Worm (Caenorhabditis elegans): Measurements from ENCODE around the gene sptl-3.
A peak's percentile ranks its signal among the peaks of the same experiment; 100 is the strongest.

The sptl-3 gene

DNA sequence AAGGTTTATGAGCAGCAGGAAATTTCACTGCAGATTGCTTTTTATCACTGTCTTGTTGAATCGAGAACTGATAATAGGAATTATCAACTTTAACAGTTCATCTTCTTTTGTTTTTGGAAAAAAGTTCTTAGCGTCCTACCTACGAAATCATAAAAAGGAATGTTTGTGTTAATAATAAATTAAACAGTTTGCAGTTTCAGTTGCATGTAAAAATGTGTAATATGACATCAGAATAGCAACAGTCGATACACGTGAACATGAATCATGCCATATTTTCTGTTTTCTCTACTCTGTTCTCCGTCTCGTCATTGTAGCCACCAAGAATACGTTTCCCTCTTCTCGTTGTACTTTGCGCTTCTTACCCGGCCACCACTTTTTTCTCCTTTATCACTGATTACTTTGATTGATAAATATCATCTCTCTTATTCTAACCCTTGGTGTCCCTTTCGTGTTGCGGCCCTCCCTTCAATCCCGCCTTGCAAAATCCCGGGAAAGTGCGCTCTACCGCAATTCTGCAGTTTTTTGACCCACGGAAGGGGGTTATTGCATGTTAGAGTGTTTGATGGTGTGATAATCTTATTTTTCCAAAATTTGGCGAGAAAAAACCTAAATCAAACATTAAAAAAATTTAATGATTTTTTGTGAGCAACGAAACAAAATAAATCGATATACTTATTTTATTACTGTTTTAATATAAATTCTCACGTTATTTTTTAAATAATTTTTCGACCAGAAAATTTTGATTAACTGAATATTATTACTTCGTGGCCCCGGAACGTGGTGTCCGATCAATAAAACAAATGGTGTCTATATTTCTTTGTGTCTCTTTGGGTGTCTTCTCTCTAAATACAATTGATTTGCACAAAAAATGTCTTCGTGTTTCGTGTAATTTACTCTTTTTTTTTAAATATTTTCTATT is at the start of gene sptl-3:
TSS of gene sptl-3 (plus strand) at position 869 of the 919 bp plus-strand sequence.
- TF ChIP-seq unc-120 (tag; optimal IDR thresholded peaks at IDR 0.05; ENCODE audit: poor library complexity, severe bottlenecking), result peak; percentile 7
- TF ChIP-seq mep-1 (tag; optimal IDR thresholded peaks at IDR 0.05), result peak; percentile 14
- no peak for TF ChIP-seq ceh-43 (GFP tag; optimal IDR thresholded peaks at IDR 0.05)
- no peak for TF ChIP-seq nhr-28 (tag; optimal IDR thresholded peaks at IDR 0.05)
- TF ChIP-seq unc-62 (GFP tag; optimal IDR thresholded peaks at IDR 0.05), result peak; percentile 17
- no peak for TF ChIP-seq snpc-4 (tag; optimal IDR thresholded peaks at IDR 0.05)
- no peak for TF ChIP-seq ceh-83 (GFP tag; optimal IDR thresholded peaks at IDR 0.05)
- TF ChIP-seq drap-1 (GFP tag; optimal IDR thresholded peaks at IDR 0.05), result no peak
- no peak for TF ChIP-seq lsy-2 (tag; optimal IDR thresholded peaks at IDR 0.05)
- no peak for TF ChIP-seq ces-1 (GFP tag; optimal IDR thresholded peaks at IDR 0.05)

DNA sequence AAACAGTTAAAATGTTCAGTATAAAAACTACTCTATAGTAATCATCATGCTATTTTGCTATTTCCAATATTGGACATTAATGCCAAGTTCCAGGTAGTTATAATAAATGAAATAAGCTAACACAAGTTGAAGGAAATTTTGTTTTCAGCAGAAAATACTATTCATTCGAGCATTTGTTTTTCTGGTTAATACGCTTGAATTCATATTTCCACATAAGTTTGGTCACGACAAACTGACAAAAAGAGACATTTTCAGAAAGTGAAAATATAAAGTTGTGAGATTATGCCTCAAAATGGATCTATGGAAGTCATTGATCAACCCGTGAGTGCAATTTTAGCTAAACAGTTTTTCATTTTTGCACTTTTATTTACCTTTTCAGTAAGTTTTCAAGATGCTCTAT is 48.0 kb upstream of the sptl-3 start, which contains the start of gene srx-131:
TSS of gene srx-131 (plus strand) at position 301 of the 400 bp plus-strand sequence.
- TF ChIP-seq unc-62 (GFP tag; optimal IDR thresholded peaks at IDR 0.05) (no peak), M03D4.4 (tag; optimal IDR thresholded peaks at IDR 0.05) (no peak), ztf-11 (tag; optimal IDR thresholded peaks at IDR 0.05) (no peak), ham-2 (GFP tag; optimal IDR thresholded peaks at IDR 0.05) (no peak), sem-2 (GFP tag; optimal IDR thresholded peaks at IDR 0.05) (no peak), zip-8 (tag; optimal IDR thresholded peaks at IDR 0.05) (no peak), pha-4 (tag; optimal IDR thresholded peaks at IDR 0.05) (no peak), nhr-28 (tag; optimal IDR thresholded peaks at IDR 0.05) (no peak), ceh-43 (GFP tag; optimal IDR thresholded peaks at IDR 0.05) (no peak), tbx-8 (GFP tag; optimal IDR thresholded peaks at IDR 0.05) (no peak), nhr-76 (tag; optimal IDR thresholded peaks at IDR 0.05) (no peak), lin-32 (GFP tag; optimal IDR thresholded peaks at IDR 0.05) (no peak), ceh-83 (GFP tag; optimal IDR thresholded peaks at IDR 0.05) (no peak), cnd-1 (tag; optimal IDR thresholded peaks at IDR 0.05) (no peak), unc-39 (tag; optimal IDR thresholded peaks at IDR 0.05) (no peak), nhr-237 (tag; optimal IDR thresholded peaks at IDR 0.05) (no peak), mep-1 (tag; optimal IDR thresholded peaks at IDR 0.05) (no peak), unc-120 (tag; optimal IDR thresholded peaks at IDR 0.05; ENCODE audit: poor library complexity, severe bottlenecking) (no peak)

DNA sequence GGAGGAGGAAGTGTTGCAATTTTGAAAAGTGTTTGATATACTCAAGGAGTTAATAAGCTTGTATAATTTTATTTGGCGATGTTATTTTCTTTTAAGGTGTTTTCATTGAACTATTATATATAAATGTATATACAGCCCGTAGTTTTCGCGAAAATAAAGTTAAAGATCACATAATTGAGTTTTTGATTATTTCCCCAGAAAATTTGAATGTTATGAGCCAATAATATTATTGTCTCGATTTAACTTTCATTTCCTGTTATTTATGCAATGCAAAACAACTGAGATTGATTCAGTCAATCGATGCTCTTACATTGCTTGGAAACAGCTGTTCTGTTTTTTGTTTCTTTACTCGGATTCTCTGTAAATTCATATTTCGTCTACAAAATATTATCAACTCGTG is 44.7 kb upstream of the sptl-3 start, which contains the start of gene srx-133:
TSS of gene srx-133 (plus strand) at position 301 of the 400 bp plus-strand sequence.
- TF ChIP-seq ceh-83 (GFP tag; optimal IDR thresholded peaks at IDR 0.05), result no peak
- no peak for TF ChIP-seq mep-1 (tag; optimal IDR thresholded peaks at IDR 0.05)
- TF ChIP-seq zip-8 (tag; optimal IDR thresholded peaks at IDR 0.05), result no peak
- TF ChIP-seq ceh-39 (tag; optimal IDR thresholded peaks at IDR 0.05), result no peak
- no peak for TF ChIP-seq ces-1 (GFP tag; optimal IDR thresholded peaks at IDR 0.05)
- TF ChIP-seq hlh-1 (tag; optimal IDR thresholded peaks at IDR 0.05), result no peak
- no peak for TF ChIP-seq lsy-2 (tag; optimal IDR thresholded peaks at IDR 0.05)
- no peak for TF ChIP-seq mls-2 (tag; optimal IDR thresholded peaks at IDR 0.05)
- TF ChIP-seq ceh-43 (GFP tag; optimal IDR thresholded peaks at IDR 0.05), result no peak
- TF ChIP-seq drap-1 (GFP tag; optimal IDR thresholded peaks at IDR 0.05), result no peak
- TF ChIP-seq elt-1 (tag; optimal IDR thresholded peaks at IDR 0.05; ENCODE audit: borderline replicate concordance, insufficient read depth), result no peak
- TF ChIP-seq tbx-8 (GFP tag; optimal IDR thresholded peaks at IDR 0.05), result no peak
- no peak for TF ChIP-seq nhr-76 (tag; optimal IDR thresholded peaks at IDR 0.05)
- no peak for TF ChIP-seq ztf-11 (tag; optimal IDR thresholded peaks at IDR 0.05)
- TF ChIP-seq lin-13 (tag; optimal IDR thresholded peaks at IDR 0.05), result no peak
- no peak for TF ChIP-seq nhr-2 (tag; optimal IDR thresholded peaks at IDR 0.05)
- no peak for TF ChIP-seq M03D4.4 (tag; optimal IDR thresholded peaks at IDR 0.05)
- no peak for TF ChIP-seq sptf-1 (tag; optimal IDR thresholded peaks at IDR 0.05)
- TF ChIP-seq unc-120 (tag; optimal IDR thresholded peaks at IDR 0.05; ENCODE audit: poor library complexity, severe bottlenecking), result no peak

DNA sequence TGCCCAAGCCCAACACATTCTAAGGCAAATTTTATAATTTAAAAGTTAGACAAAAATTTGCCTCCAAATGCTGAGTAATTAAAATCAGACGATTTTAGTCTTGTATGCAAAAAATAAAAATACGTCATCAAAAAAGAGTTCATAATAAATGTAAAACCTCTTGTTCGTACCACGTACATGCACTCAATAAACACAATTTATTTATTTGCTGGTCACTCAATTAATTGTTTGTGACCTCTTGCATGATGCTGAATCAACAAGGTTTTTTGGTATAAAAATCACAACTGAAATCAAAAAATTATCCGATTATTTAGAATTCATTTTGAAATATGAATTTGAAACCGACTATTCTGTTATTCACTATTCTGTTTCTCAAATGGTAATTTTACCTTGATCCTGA is 43.0 kb upstream of the sptl-3 start, which contains the start of gene hpx-2:
TSS of gene hpx-2 (plus strand) at position 301 of the 400 bp plus-strand sequence.
- no peak for TF ChIP-seq elt-1 (tag; optimal IDR thresholded peaks at IDR 0.05; ENCODE audit: borderline replicate concordance, insufficient read depth)
- TF ChIP-seq nhr-237 (tag; optimal IDR thresholded peaks at IDR 0.05), result no peak
- TF ChIP-seq sem-2 (GFP tag; optimal IDR thresholded peaks at IDR 0.05), result no peak
- TF ChIP-seq mls-2 (tag; optimal IDR thresholded peaks at IDR 0.05), result no peak
- TF ChIP-seq hlh-1 (tag; optimal IDR thresholded peaks at IDR 0.05), result no peak
- no peak for TF ChIP-seq sptf-1 (tag; optimal IDR thresholded peaks at IDR 0.05)
- TF ChIP-seq lin-32 (GFP tag; optimal IDR thresholded peaks at IDR 0.05), result no peak
- TF ChIP-seq unc-120 (tag; optimal IDR thresholded peaks at IDR 0.05; ENCODE audit: poor library complexity, severe bottlenecking), result no peak
- TF ChIP-seq cnd-1 (tag; optimal IDR thresholded peaks at IDR 0.05), result no peak
- no peak for TF ChIP-seq nhr-12 (tag; optimal IDR thresholded peaks at IDR 0.05)
